Worm (Caenorhabditis elegans): ENCODE measurements around the gene H08J19.1.

H08J19.1 gene

ce11 chrX:15668053-15668599, 25.4 kb downstream of the H08J19.1 start:
- TF ChIP-seq tra-4 (tag; optimal IDR thresholded peaks at IDR 0.05): no peak
- TF ChIP-seq flt-1 (GFP tag; IDR thresholded peaks at IDR 0.05): no peak
- no peak for TF ChIP-seq F13C5.2 (tag; optimal IDR thresholded peaks at IDR 0.05)
- no peak for TF ChIP-seq B0310.2 (tag; optimal IDR thresholded peaks at IDR 0.05)

- TF ChIP-seq hnd-1 (tag; optimal IDR thresholded peaks at IDR 0.05) (no peak), tbx-37 (GFP tag; conservative IDR thresholded peaks at IDR 0.05) (no peak), F13C5.2 (tag; optimal IDR thresholded peaks at IDR 0.05) (no peak), ceh-13 (GFP tag; optimal IDR thresholded peaks at IDR 0.05) (no peak), ama-1 (optimal IDR thresholded peaks at IDR 0.05) (no peak), sea-1 (GFP tag; conservative IDR thresholded peaks at IDR 0.05) (no peak), B0310.2 (tag; optimal IDR thresholded peaks at IDR 0.05) (no peak), aly-1 (tag; optimal IDR thresholded peaks at IDR 0.05) (no peak), flt-1 (GFP tag; IDR thresholded peaks at IDR 0.05) (no peak), ets-7 (tag; optimal IDR thresholded peaks at IDR 0.05) (no peak), hmg-4 (GFP tag; optimal IDR thresholded peaks at IDR 0.05) (no peak), tbx-11 (GFP tag; IDR thresholded peaks at IDR 0.05) (no peak)
These were observed 26.0 kb downstream of the H08J19.1 start for ce11 chrX:15668695-15669094.

ce11 chrX:15675622-15676021, 32.9 kb downstream of the H08J19.1 start, which contains the start of gene F59D12.2:
Gene F59D12.2, minus strand, starts transcription at chrX:15675722.
- no peak for TF ChIP-seq ama-1 (optimal IDR thresholded peaks at IDR 0.05)
- no peak for TF ChIP-seq hmbx-1 (tag; optimal IDR thresholded peaks at IDR 0.05)
- TF ChIP-seq hmg-4 (GFP tag; optimal IDR thresholded peaks at IDR 0.05): no peak
- no peak for TF ChIP-seq tbx-37 (GFP tag; conservative IDR thresholded peaks at IDR 0.05)
- TF ChIP-seq F13C5.2 (tag; optimal IDR thresholded peaks at IDR 0.05): no peak
- no peak for TF ChIP-seq tra-4 (tag; optimal IDR thresholded peaks at IDR 0.05)
- no peak for TF ChIP-seq aly-1 (tag; optimal IDR thresholded peaks at IDR 0.05)
- no peak for TF ChIP-seq scrt-1 (GFP tag; IDR thresholded peaks at IDR 0.05)
- TF ChIP-seq ets-7 (tag; optimal IDR thresholded peaks at IDR 0.05): no peak
- TF ChIP-seq ceh-13 (GFP tag; optimal IDR thresholded peaks at IDR 0.05): no peak
- no peak for TF ChIP-seq tbx-11 (GFP tag; IDR thresholded peaks at IDR 0.05)
- no peak for TF ChIP-seq pes-1 (GFP tag; IDR thresholded peaks at IDR 0.05)
- no peak for TF ChIP-seq ceh-36 (tag; optimal IDR thresholded peaks at IDR 0.05)
- TF ChIP-seq hnd-1 (tag; optimal IDR thresholded peaks at IDR 0.05): no peak
- no peak for TF ChIP-seq sea-1 (GFP tag; conservative IDR thresholded peaks at IDR 0.05)
- TF ChIP-seq flt-1 (GFP tag; IDR thresholded peaks at IDR 0.05): no peak
- TF ChIP-seq B0310.2 (tag; optimal IDR thresholded peaks at IDR 0.05): no peak

ce11 chrX:15681393-15681792, 38.7 kb downstream of the H08J19.1 start, which contains the start of gene gpn-1:
Gene gpn-1, plus strand, starts transcription at chrX:15681693.
- TF ChIP-seq tra-4 (tag; optimal IDR thresholded peaks at IDR 0.05) (no peak), ceh-36 (tag; optimal IDR thresholded peaks at IDR 0.05) (no peak), ceh-13 (GFP tag; optimal IDR thresholded peaks at IDR 0.05) (no peak), hmbx-1 (tag; optimal IDR thresholded peaks at IDR 0.05) (no peak), flt-1 (GFP tag; IDR thresholded peaks at IDR 0.05) (no peak), aly-1 (tag; optimal IDR thresholded peaks at IDR 0.05) (no peak), tbx-11 (GFP tag; IDR thresholded peaks at IDR 0.05) (no peak), hnd-1 (tag; optimal IDR thresholded peaks at IDR 0.05) (no peak), ama-1 (optimal IDR thresholded peaks at IDR 0.05) (no peak), F13C5.2 (tag; optimal IDR thresholded peaks at IDR 0.05) (no peak), scrt-1 (GFP tag; IDR thresholded peaks at IDR 0.05) (no peak), ets-7 (tag; optimal IDR thresholded peaks at IDR 0.05) (no peak)

ce11 chrX:15689244-15689643, 46.5 kb downstream of the H08J19.1 start, which contains the start of gene C03H12.1:
Gene C03H12.1, plus strand, starts transcription at chrX:15689449.
- TF ChIP-seq hmbx-1 (tag; optimal IDR thresholded peaks at IDR 0.05): no peak
- TF ChIP-seq scrt-1 (GFP tag; IDR thresholded peaks at IDR 0.05): no peak
- TF ChIP-seq F13C5.2 (tag; optimal IDR thresholded peaks at IDR 0.05): no peak
- no peak for TF ChIP-seq hnd-1 (tag; optimal IDR thresholded peaks at IDR 0.05)
- TF ChIP-seq ceh-36 (tag; optimal IDR thresholded peaks at IDR 0.05): no peak
- no peak for TF ChIP-seq ets-7 (tag; optimal IDR thresholded peaks at IDR 0.05)
- no peak for TF ChIP-seq ceh-13 (GFP tag; optimal IDR thresholded peaks at IDR 0.05)
- TF ChIP-seq sea-1 (GFP tag; conservative IDR thresholded peaks at IDR 0.05): no peak
- TF ChIP-seq ama-1 (optimal IDR thresholded peaks at IDR 0.05): no peak
- TF ChIP-seq flt-1 (GFP tag; IDR thresholded peaks at IDR 0.05): no peak
- TF ChIP-seq pes-1 (GFP tag; IDR thresholded peaks at IDR 0.05): no peak
- TF ChIP-seq aly-1 (tag; optimal IDR thresholded peaks at IDR 0.05): no peak
- no peak for TF ChIP-seq tra-4 (tag; optimal IDR thresholded peaks at IDR 0.05)
- TF ChIP-seq B0310.2 (tag; optimal IDR thresholded peaks at IDR 0.05): no peak
- TF ChIP-seq tbx-37 (GFP tag; conservative IDR thresholded peaks at IDR 0.05): no peak

ce11 chrX:15693466-15693865, 50.7 kb downstream of the H08J19.1 start:
- TF ChIP-seq flt-1 (GFP tag; IDR thresholded peaks at IDR 0.05): no peak
- TF ChIP-seq tbx-37 (GFP tag; conservative IDR thresholded peaks at IDR 0.05): no peak
- no peak for TF ChIP-seq tra-4 (tag; optimal IDR thresholded peaks at IDR 0.05)
- TF ChIP-seq ets-7 (tag; optimal IDR thresholded peaks at IDR 0.05): no peak
